Worm (Caenorhabditis elegans) whole organism, L1 larva: Measurements from ENCODE around the gene oac-11.
A peak's percentile ranks its signal among the peaks of the same experiment; 100 is the strongest.

Experiments used
- C16A3.4 ChIP-seq: fragments of 150-350 bp; optimal IDR thresholded peaks from 2 replicates; lab custom pipeline; 2014; ENCODE audit warnings: missing biosample characterization, missing genetic modification characterization
- C34B4.2 ChIP-seq: sonication (generic microtip); optimal IDR thresholded peaks from 2 replicates; lab custom pipeline; 2017; ENCODE audit warnings: mild to moderate bottlenecking, missing genetic modification characterization, missing compliant biosample characterization
- F16B12.6 ChIP-seq: fragments of 150-350 bp; optimal IDR thresholded peaks from 2 replicates; lab custom pipeline; 2014; ENCODE audit warnings: missing biosample characterization, missing genetic modification characterization
- Y116A8C.19 ChIP-seq: sonication (generic microtip); optimal IDR thresholded peaks from 2 replicates; lab custom pipeline; 2016; ENCODE audit warnings: missing compliant biosample characterization, missing genetic modification characterization, borderline replicate concordance
- aly-2 ChIP-seq: fragments of 150-350 bp; optimal IDR thresholded peaks from 2 replicates; lab custom pipeline; 2014; ENCODE audit warnings: missing biosample characterization, missing genetic modification characterization
- ama-1 ChIP-seq: fragments of 150-350 bp; optimal IDR thresholded peaks from 2 replicates; lab custom pipeline; 2014
- blmp-1 ChIP-seq: fragments of 150-350 bp; optimal IDR thresholded peaks from 2 replicates; lab custom pipeline; 2014; ENCODE audit warnings: missing biosample characterization, missing genetic modification characterization
- ceh-88 ChIP-seq: fragments of 200-800 bp; sonication (Bioruptor generic); IDR thresholded peaks from 2 replicates; pipeline ENCODE4 v1.3.6; 2022; ENCODE audit warnings: missing genetic modification characterization, missing compliant biosample characterization
- dpl-1 ChIP-seq, 3 experiments: fragments of 150-350 bp in 2 of 3; sonication (generic microtip) in 1 of 3; optimal IDR thresholded peaks; 2 replicates each; lab custom pipeline; 2014 to 2017; ENCODE audit warnings: missing biosample characterization in 3 of 3, missing genetic modification characterization in 3 of 3, missing genetic modification reagents in 3 of 3
- dsc-1 ChIP-seq: sonication (generic microtip); optimal IDR thresholded peaks from 2 replicates; lab custom pipeline; 2016; ENCODE audit warnings: mild to moderate bottlenecking, missing genetic modification characterization, missing compliant biosample characterization
- efl-1 ChIP-seq, 4 experiments: fragments of 150-350 bp; optimal IDR thresholded peaks in 3 of 4; peaks in 1 of 4; 1 replicate in 1 of 4; 2 replicates in 3 of 4; lab custom pipeline; 2014; ENCODE audit warnings: missing biosample characterization in 2 of 4, missing genetic modification characterization in 2 of 4, missing genetic modification reagents in 2 of 4
- egl-27 ChIP-seq, 2 experiments: fragments of 150-350 bp in 1 of 2; sonication (generic microtip); optimal IDR thresholded peaks; 3 replicates each; lab custom pipeline; 2017 to 2018; ENCODE audit warnings: missing biosample characterization in 2 of 2, missing genetic modification characterization in 2 of 2, missing genetic modification reagents in 2 of 2
- elt-3 ChIP-seq, 6 experiments: fragments of 150-350 bp in 1 of 6; sonication (generic microtip); optimal IDR thresholded peaks; 2 replicates each; lab custom pipeline; 2017 to 2018; ENCODE audit warnings: missing biosample characterization in 6 of 6, missing genetic modification characterization in 6 of 6, inconsistent platforms in 1 of 6
- ets-5 ChIP-seq: fragments of 200-800 bp; sonication (Bioruptor generic); IDR thresholded peaks from 2 replicates; pipeline ENCODE4 v1.3.6; 2022; ENCODE audit warnings: missing genetic modification characterization, missing compliant biosample characterization
- fkh-10 ChIP-seq: sonication (generic microtip); optimal IDR thresholded peaks from 2 replicates; lab custom pipeline; 2017; ENCODE audit warnings: missing biosample characterization, missing genetic modification reagents, missing genetic modification characterization
- fkh-4 ChIP-seq: sonication (generic microtip); optimal IDR thresholded peaks from 2 replicates; lab custom pipeline; 2016; ENCODE audit warnings: missing compliant biosample characterization, missing genetic modification characterization, borderline replicate concordance
- grh-1 ChIP-seq: fragments of 200-800 bp; sonication (Bioruptor generic); IDR thresholded peaks from 2 replicates; pipeline ENCODE4 v1.3.6; 2022; ENCODE audit warnings: missing genetic modification reagents, missing genetic modification characterization, missing compliant biosample characterization
- hpl-2 ChIP-seq: fragments of 150-350 bp; optimal IDR thresholded peaks from 2 replicates; lab custom pipeline; 2014; ENCODE audit warnings: missing biosample characterization, missing genetic modification reagents, missing genetic modification characterization
- irx-1 ChIP-seq: sonication (generic microtip); optimal IDR thresholded peaks from 2 replicates; lab custom pipeline; 2016; ENCODE audit warnings: missing genetic modification characterization, missing compliant biosample characterization
- lin-39 ChIP-seq: fragments of 150-350 bp; optimal IDR thresholded peaks from 2 replicates; lab custom pipeline; 2014; ENCODE audit warnings: missing biosample characterization, missing genetic modification reagents, missing genetic modification characterization
- lir-3 ChIP-seq: sonication (generic microtip); optimal IDR thresholded peaks from 2 replicates; lab custom pipeline; 2016; ENCODE audit warnings: mild to moderate bottlenecking, missing genetic modification characterization, moderate library complexity, missing compliant biosample characterization; ENCODE audit not compliant: poor library complexity
- lsy-2 ChIP-seq, 2 experiments: fragments of 150-350 bp; optimal IDR thresholded peaks; 2 replicates each; lab custom pipeline; 2014; ENCODE audit warnings: missing biosample characterization in 2 of 2, missing genetic modification characterization in 2 of 2
- mab-9 ChIP-seq: fragments of 200-800 bp; sonication (Bioruptor generic); IDR thresholded peaks from 2 replicates; pipeline ENCODE4 v1.3.6; 2022; ENCODE audit warnings: missing genetic modification reagents, missing genetic modification characterization, missing compliant biosample characterization
- nhr-11 ChIP-seq: fragments of 150-350 bp; optimal IDR thresholded peaks from 2 replicates; lab custom pipeline; 2014; ENCODE audit warnings: missing biosample characterization, missing genetic modification characterization
- nhr-12 ChIP-seq: sonication (generic microtip); optimal IDR thresholded peaks from 2 replicates; lab custom pipeline; 2017; ENCODE audit warnings: missing biosample characterization, missing genetic modification characterization
- nhr-47 ChIP-seq: sonication (generic microtip); optimal IDR thresholded peaks from 2 replicates; lab custom pipeline; 2016; ENCODE audit warnings: mild to moderate bottlenecking, missing genetic modification characterization, moderate library complexity, missing compliant biosample characterization
- nhr-76 ChIP-seq: sonication (generic microtip); optimal IDR thresholded peaks from 2 replicates; lab custom pipeline; 2017; ENCODE audit warnings: missing biosample characterization, missing genetic modification characterization
- nhr-84 ChIP-seq: sonication (generic microtip); optimal IDR thresholded peaks from 2 replicates; lab custom pipeline; 2017; ENCODE audit warnings: missing biosample characterization, missing genetic modification characterization
- nhr-85 ChIP-seq: sonication (generic microtip); peaks from one replicate; lab custom pipeline; 2016; ENCODE audit warnings: missing genetic modification characterization, inconsistent platforms, missing compliant biosample characterization
- pax-3 ChIP-seq: fragments of 200-800 bp; sonication (Bioruptor generic); optimal IDR thresholded peaks from 2 replicates; lab custom pipeline; 2018; ENCODE audit warnings: mild to moderate bottlenecking, missing genetic modification characterization, moderate library complexity, missing compliant biosample characterization
- pqm-1 ChIP-seq: sonication (generic microtip); optimal IDR thresholded peaks from 3 replicates; lab custom pipeline; 2017; ENCODE audit warnings: missing biosample characterization, missing genetic modification characterization
- snpc-4 ChIP-seq: fragments of 150-350 bp; optimal IDR thresholded peaks from 2 replicates; lab custom pipeline; 2014; ENCODE audit warnings: missing biosample characterization, missing genetic modification characterization
- sox-4 ChIP-seq: sonication (generic microtip); optimal IDR thresholded peaks from 2 replicates; lab custom pipeline; 2016; ENCODE audit warnings: missing genetic modification characterization, missing compliant biosample characterization
- sup-37 ChIP-seq: fragments of 200-800 bp; sonication (Bioruptor generic); optimal IDR thresholded peaks from 2 replicates; lab custom pipeline; 2018; ENCODE audit warnings: mild to moderate bottlenecking, missing genetic modification characterization, missing compliant biosample characterization
- tlp-1 ChIP-seq: fragments of 150-350 bp; optimal IDR thresholded peaks from 2 replicates; lab custom pipeline; 2014; ENCODE audit warnings: missing biosample characterization, missing genetic modification characterization
- unc-62 ChIP-seq: fragments of 150-350 bp; optimal IDR thresholded peaks from 2 replicates; lab custom pipeline; 2014; ENCODE audit warnings: missing biosample characterization, missing genetic modification reagents, missing genetic modification characterization
- unc-98 ChIP-seq: fragments of 200-800 bp; sonication (Bioruptor generic); IDR thresholded peaks from 2 replicates; pipeline ENCODE4 v1.3.6; 2022; ENCODE audit warnings: missing genetic modification characterization, missing compliant biosample characterization
- zag-1 ChIP-seq: fragments of 150-350 bp; optimal IDR thresholded peaks from 2 replicates; lab custom pipeline; 2014; ENCODE audit warnings: missing biosample characterization, missing genetic modification characterization
- zip-4 ChIP-seq: fragments of 200-800 bp; sonication (Bioruptor generic); optimal IDR thresholded peaks from 2 replicates; lab custom pipeline; 2018; ENCODE audit warnings: mild to moderate bottlenecking, missing genetic modification characterization, moderate library complexity, missing compliant biosample characterization

oac-11 gene

ce11 chrII:3860826-3861225 lies at the start of gene oac-11:
oac-11 (minus strand) TSS chrII:3860926.
- no peak for TF ChIP-seq dsc-1
- TF ChIP-seq efl-1 (optimal IDR thresholded peaks at IDR 0.05; lab: Kevin White, UChicago) = no peak
- peak in 1 of 2 experiments; percentile 61 for TF ChIP-seq efl-1 (GFP tag; optimal IDR thresholded peaks at IDR 0.05 in 1 of 2; lab: Kevin White, UChicago)

ce11 chrII:3909301-3909700 lies 48.6 kb upstream of the oac-11 start:
- TF ChIP-seq sox-4 (tag; lab: Kevin White, UChicago) (no peak), elt-3 (tag; optimal IDR thresholded peaks at IDR 0.05; lab: Kevin White, UChicago) (no peak), irx-1 (tag; lab: Kevin White, UChicago) (no peak), ets-5 (GFP tag; lab: Robert Waterston, UW) (no peak), Y116A8C.19 (tag; lab: Kevin White, UChicago) (no peak), egl-27 (tag; optimal IDR thresholded peaks at IDR 0.05; lab: Kevin White, UChicago) (no peak), fkh-4 (tag; lab: Kevin White, UChicago) (no peak), grh-1 (GFP tag; lab: Robert Waterston, UW) (no peak), zip-4 (GFP tag; lab: Kevin White, UChicago) (no peak), mab-9 (GFP tag; lab: Robert Waterston, UW) (no peak), lsy-2 (tag; optimal IDR thresholded peaks at IDR 0.05; lab: Kevin White, UChicago) (no peak), ama-1 (lab: Kevin White, UChicago) (no peak), zag-1 (tag; lab: Kevin White, UChicago) (no peak), unc-98 (no peak), C34B4.2 (tag; lab: Kevin White, UChicago) (no peak), nhr-84 (tag; lab: Kevin White, UChicago) (no peak), pqm-1 (no peak), aly-2 (tag; lab: Kevin White, UChicago) (no peak), dpl-1 (GFP tag; optimal IDR thresholded peaks at IDR 0.05; lab: Kevin White, UChicago) (no peak), snpc-4 (tag; lab: Kevin White, UChicago) (no peak)

- no peak for TF ChIP-seq C34B4.2 (tag; lab: Kevin White, UChicago)
- no peak for TF ChIP-seq C16A3.4 (tag; lab: Kevin White, UChicago)
- no peak for TF ChIP-seq fkh-10
- TF ChIP-seq tlp-1 = no peak
- no peak for TF ChIP-seq nhr-12
- no peak for TF ChIP-seq sup-37 (GFP tag; lab: Kevin White, UChicago)
- no peak for TF ChIP-seq dsc-1
- no peak for TF ChIP-seq Y116A8C.19 (tag; lab: Kevin White, UChicago)
- TF ChIP-seq nhr-11 = no peak
- TF ChIP-seq snpc-4 (tag; lab: Kevin White, UChicago) = no peak
Observed at ce11 chrII:3908135-3908534, 47.4 kb upstream of the oac-11 start.

- no peak for TF ChIP-seq dpl-1 (GFP tag; optimal IDR thresholded peaks at IDR 0.05; lab: Kevin White, UChicago)
- no peak for TF ChIP-seq hpl-2 (GFP tag; lab: Kevin White, UChicago)
- no peak for TF ChIP-seq lir-3 (tag; lab: Kevin White, UChicago)
- TF ChIP-seq nhr-47 (tag; lab: Kevin White, UChicago) = no peak
- TF ChIP-seq ceh-88 (GFP tag; lab: Robert Waterston, UW) = no peak
- no peak for TF ChIP-seq unc-62
- no peak for TF ChIP-seq nhr-76
- no peak for TF ChIP-seq F16B12.6 (tag; lab: Kevin White, UChicago)
- no peak for TF ChIP-seq nhr-85
- no peak for TF ChIP-seq pax-3 (tag; lab: Kevin White, UChicago)
- TF ChIP-seq lin-39 = no peak
- TF ChIP-seq blmp-1 (tag; lab: Kevin White, UChicago) = no peak
Observed at ce11 chrII:3906615-3907190, 46.0 kb upstream of the oac-11 start, which contains the start of the genes F53C3.11 and fbxb-103. F53C3.11 (minus strand) TSS chrII:3906715. fbxb-103 (plus strand) TSS chrII:3907140.
